Fruit fly (Drosophila melanogaster): ENCODE data around the gene MED30.

dm6 chr3L:690031-690686 lies 36.3 kb upstream of the MED30 start, which contains the start of the genes CG32483 and RabX6:
- no peak for TF ChIP-seq h (optimal IDR thresholded peaks at IDR 0.05)
- no peak for TF ChIP-seq Myc (optimal IDR thresholded peaks at IDR 0.05)
- TF ChIP-seq psq (optimal IDR thresholded peaks at IDR 0.05) = no peak
- TF ChIP-seq Sin3A (optimal IDR thresholded peaks at IDR 0.05) = no peak
